Fruit fly (Drosophila melanogaster) whole organism, embryonic: Measurements from ENCODE around the gene CG6236.

Source experiments
- Aef1 ChIP-seq: fragments of 200-800 bp; sonication (Bioruptor generic); IDR thresholded peaks from 3 replicates; pipeline ENCODE4 v1.3.6; 2022; ENCODE audit warnings: missing biosample characterization, missing genetic modification characterization
- Awh ChIP-seq: fragments of 200-800 bp; sonication (Bioruptor generic); IDR thresholded peaks from 2 replicates; pipeline ENCODE4, ENCODE4 v1.3.6; 2022; ENCODE audit warnings: missing biosample characterization, missing genetic modification characterization
- B-H2 ChIP-seq: fragments of 200-800 bp; sonication (Bioruptor generic); optimal IDR thresholded peaks from 2 replicates; lab custom pipeline; 2018; ENCODE audit warnings: missing biosample characterization, mild to moderate bottlenecking, missing genetic modification characterization
- Bgb ChIP-seq: fragments of 200-800 bp; sonication (Bioruptor generic); IDR thresholded peaks from 2 replicates; pipeline ENCODE4 v1.3.6; 2022; ENCODE audit warnings: missing biosample characterization, missing genetic modification characterization; ENCODE audit not compliant: partially characterized antibody
- Blimp-1 ChIP-seq: fragments of 200-800 bp; sonication (Bioruptor generic); optimal IDR thresholded peaks from 3 replicates; lab custom pipeline; 2018; ENCODE audit warnings: missing biosample characterization, missing genetic modification characterization, mild to moderate bottlenecking, moderate library complexity, missing genetic modification reagents
- CG13624 ChIP-seq: fragments of 200-800 bp; sonication (Bioruptor generic); optimal IDR thresholded peaks from 2 replicates; lab custom pipeline; 2016; ENCODE audit warnings: missing biosample characterization, missing genetic modification characterization
- CG13894 ChIP-seq: fragments of 200-800 bp; sonication (Bioruptor generic); optimal IDR thresholded peaks from 3 replicates; lab custom pipeline; 2018; ENCODE audit warnings: missing biosample characterization, mild to moderate bottlenecking, missing genetic modification characterization, moderate library complexity
- CG1603 ChIP-seq: fragments of 200-800 bp; sonication (Bioruptor generic); optimal IDR thresholded peaks from 2 replicates; lab custom pipeline; 2019; ENCODE audit warnings: missing biosample characterization, mild to moderate bottlenecking, missing genetic modification characterization, moderate library complexity
- CG2199 ChIP-seq: fragments of 200-800 bp; sonication (Bioruptor generic); IDR thresholded peaks from 3 replicates; pipeline ENCODE4 v1.3.6; 2022; ENCODE audit warnings: missing biosample characterization, missing genetic modification characterization
- CG2712 ChIP-seq: fragments of 200-800 bp; optimal IDR thresholded peaks from 3 replicates; lab custom pipeline; 2019; ENCODE audit warnings: missing biosample characterization, mild to moderate bottlenecking, missing genetic modification characterization, moderate library complexity
- CG34224 ChIP-seq: fragments of 200-800 bp; sonication (Bioruptor generic); IDR thresholded peaks from 3 replicates; pipeline ENCODE4 v1.3.6; 2022; ENCODE audit warnings: missing biosample characterization, missing genetic modification characterization; ENCODE audit not compliant: partially characterized antibody
- CG34376 ChIP-seq: fragments of 200-800 bp; sonication (Bioruptor generic); optimal IDR thresholded peaks from 2 replicates; lab custom pipeline; 2018; ENCODE audit warnings: missing biosample characterization, mild to moderate bottlenecking, missing genetic modification characterization
- CG34422 ChIP-seq: fragments of 200-800 bp; sonication (Bioruptor generic); IDR thresholded peaks from 3 replicates; pipeline ENCODE4 v1.3.6; 2022; ENCODE audit warnings: missing biosample characterization, missing genetic modification characterization
- CG6791 ChIP-seq: fragments of 200-800 bp; sonication (Bioruptor generic); IDR thresholded peaks from 3 replicates; pipeline ENCODE4 v1.3.6; 2022; ENCODE audit warnings: missing biosample characterization, missing genetic modification characterization; ENCODE audit not compliant: partially characterized antibody
- CG6813 ChIP-seq: fragments of 200-800 bp; sonication (Bioruptor generic); optimal IDR thresholded peaks from 2 replicates; lab custom pipeline; 2017; ENCODE audit warnings: missing biosample characterization, missing genetic modification characterization, mild to moderate bottlenecking, moderate library complexity, missing genetic modification reagents
- CG7987 ChIP-seq: fragments of 200-800 bp; sonication (Bioruptor generic); optimal IDR thresholded peaks from 2 replicates; lab custom pipeline; 2018; ENCODE audit warnings: missing biosample characterization, mild to moderate bottlenecking, missing genetic modification characterization, moderate library complexity
- Dad ChIP-seq: fragments of 200-800 bp; sonication (Bioruptor generic); optimal IDR thresholded peaks from 3 replicates; lab custom pipeline; 2016; ENCODE audit warnings: missing biosample characterization, missing genetic modification characterization
- Dll ChIP-seq: fragments of 200-800 bp; sonication (Bioruptor generic); IDR thresholded peaks from 4 replicates; pipeline ENCODE4 v1.3.6; 2022; ENCODE audit warnings: missing biosample characterization, missing genetic modification characterization; ENCODE audit not compliant: partially characterized antibody
- Doc3 ChIP-seq: fragments of 200-800 bp; sonication (Bioruptor generic); IDR thresholded peaks from 3 replicates; pipeline ENCODE4 v1.3.6; 2022; ENCODE audit warnings: missing biosample characterization, missing genetic modification characterization; ENCODE audit not compliant: partially characterized antibody
- E2f2 ChIP-seq: fragments of 200-800 bp; sonication (Bioruptor generic); IDR thresholded peaks from 2 replicates; pipeline ENCODE4 v1.3.6; 2022; ENCODE audit warnings: missing biosample characterization, missing genetic modification characterization
- Med ChIP-seq: fragments of 200-800 bp; sonication (Bioruptor generic); peaks from one replicate; lab custom pipeline; 2016; ENCODE audit warnings: missing biosample characterization, missing genetic modification characterization, mild to moderate bottlenecking, inconsistent platforms, moderate library complexity
- NFAT ChIP-seq: fragments of 200-800 bp; sonication (Bioruptor generic); IDR thresholded peaks from 2 replicates; pipeline ENCODE4 v1.3.6; 2022; ENCODE audit warnings: missing biosample characterization, missing genetic modification characterization
- NfI ChIP-seq: fragments of 200-800 bp; sonication (Bioruptor generic); optimal IDR thresholded peaks from 3 replicates; lab custom pipeline; 2018; ENCODE audit warnings: missing biosample characterization, mild to moderate bottlenecking, missing genetic modification characterization, moderate library complexity
- Sox100B ChIP-seq: fragments of 200-800 bp; sonication (Bioruptor generic); optimal IDR thresholded peaks from 3 replicates; lab custom pipeline; 2018; ENCODE audit warnings: missing biosample characterization, mild to moderate bottlenecking, missing genetic modification characterization
- Xrp1 ChIP-seq: fragments of 200-800 bp; sonication (Bioruptor generic); IDR thresholded peaks from 2 replicates; pipeline ENCODE4 v1.3.6; 2022; ENCODE audit warnings: missing biosample characterization, missing genetic modification characterization
- az2 ChIP-seq: fragments of 200-800 bp; sonication (Bioruptor generic); optimal IDR thresholded peaks from 3 replicates; lab custom pipeline; 2016; ENCODE audit warnings: missing biosample characterization, missing genetic modification characterization
- cas ChIP-seq: fragments of 200-800 bp; sonication (Bioruptor generic); IDR thresholded peaks from 2 replicates; pipeline ENCODE4 v1.3.6; 2022; ENCODE audit warnings: missing biosample characterization, missing genetic modification characterization
- crp ChIP-seq, 2 experiments: fragments of 200-800 bp; sonication (Bioruptor generic); optimal IDR thresholded peaks; 2 replicates in 1 of 2; 3 replicates in 1 of 2; lab custom pipeline; 2017; ENCODE audit warnings: missing biosample characterization in 2 of 2, missing genetic modification characterization in 2 of 2, mild to moderate bottlenecking in 1 of 2, moderate library complexity in 1 of 2
- dm ChIP-seq: fragments of 200-800 bp; sonication (Bioruptor generic); optimal IDR thresholded peaks from 3 replicates; lab custom pipeline; 2016; ENCODE audit warnings: missing biosample characterization, missing genetic modification characterization
- fru ChIP-seq: fragments of >200 bp; optimal IDR thresholded peaks from 2 replicates; lab custom pipeline; 2017
- hb ChIP-seq: fragments of 200-800 bp; sonication (Bioruptor generic); IDR thresholded peaks from 3 replicates; pipeline ENCODE4 v1.3.6; 2022; ENCODE audit warnings: missing biosample characterization, missing genetic modification characterization; ENCODE audit not compliant: partially characterized antibody
- knrl ChIP-seq: fragments of 200-800 bp; sonication (Bioruptor generic); IDR thresholded peaks from 3 replicates; pipeline ENCODE4 v1.3.6; 2022; ENCODE audit warnings: missing biosample characterization, missing genetic modification characterization; ENCODE audit not compliant: partially characterized antibody
- lilli ChIP-seq: fragments of 200-800 bp; sonication (Bioruptor generic); optimal IDR thresholded peaks from 3 replicates; lab custom pipeline; 2016; ENCODE audit warnings: missing biosample characterization, missing genetic modification characterization
- nerfin-2 ChIP-seq: fragments of 200-800 bp; sonication (Bioruptor generic); IDR thresholded peaks from 2 replicates; pipeline ENCODE4 v1.3.6; 2022; ENCODE audit warnings: missing biosample characterization, missing genetic modification characterization; ENCODE audit not compliant: partially characterized antibody
- onecut ChIP-seq: fragments of 200-800 bp; sonication (Bioruptor generic); IDR thresholded peaks from 2 replicates; pipeline ENCODE4 v1.3.6; 2022; ENCODE audit warnings: missing biosample characterization, missing genetic modification characterization
- phol ChIP-seq: fragments of 200-800 bp; sonication (Bioruptor generic); optimal IDR thresholded peaks from 3 replicates; lab custom pipeline; 2018; ENCODE audit warnings: missing biosample characterization, mild to moderate bottlenecking, missing genetic modification characterization, moderate library complexity
- prd ChIP-seq, 3 experiments: fragments of >200 bp in 2 of 3; fragments of 200-800 bp in 1 of 3; sonication (Bioruptor generic) in 1 of 3; optimal IDR thresholded peaks in 2 of 3; IDR thresholded peaks in 1 of 3; 2 replicates in 2 of 3; 3 replicates in 1 of 3; pipeline versions ENCODE4 v1.3.6 to Lab custom; 2017 to 2022; ENCODE audit warnings: missing biosample characterization in 1 of 3, missing genetic modification characterization in 1 of 3
- sens ChIP-seq: fragments of 200-800 bp; sonication (Bioruptor generic); peaks from one replicate; lab custom pipeline; 2016; ENCODE audit warnings: missing biosample characterization, missing genetic modification characterization
- slbo ChIP-seq: fragments of 200-800 bp; sonication (Bioruptor generic); IDR thresholded peaks from 2 replicates; pipeline ENCODE4 v1.3.6; 2022; ENCODE audit warnings: missing biosample characterization, missing genetic modification characterization
- sna ChIP-seq: fragments of 200-800 bp; sonication (Bioruptor generic); IDR thresholded peaks from 2 replicates; pipeline ENCODE4 v1.3.6; 2022; ENCODE audit warnings: missing biosample characterization, missing genetic modification characterization; ENCODE audit not compliant: partially characterized antibody
- stwl ChIP-seq: fragments of 200-800 bp; sonication (Bioruptor generic); optimal IDR thresholded peaks from 3 replicates; lab custom pipeline; 2018; ENCODE audit warnings: missing biosample characterization, mild to moderate bottlenecking, missing genetic modification characterization, moderate library complexity
- tna ChIP-seq: fragments of 200-800 bp; sonication (Bioruptor generic); IDR thresholded peaks from 2 replicates; pipeline ENCODE4 v1.3.6; 2022; ENCODE audit warnings: missing biosample characterization, missing genetic modification characterization; ENCODE audit not compliant: partially characterized antibody
- unc-4 ChIP-seq: fragments of 200-800 bp; sonication (Bioruptor generic); IDR thresholded peaks from 2 replicates; pipeline ENCODE4 v1.3.6; 2022; ENCODE audit warnings: missing biosample characterization, missing genetic modification characterization; ENCODE audit not compliant: partially characterized antibody
- vnd ChIP-seq: fragments of 200-800 bp; sonication (Bioruptor generic); IDR thresholded peaks from 3 replicates; pipeline ENCODE4 v1.3.6; 2022; ENCODE audit warnings: missing biosample characterization, missing genetic modification characterization; ENCODE audit not compliant: partially characterized antibody
- zen ChIP-seq: fragments of 200-800 bp; sonication (Bioruptor generic); optimal IDR thresholded peaks from 3 replicates; lab custom pipeline; 2018; ENCODE audit warnings: missing biosample characterization, mild to moderate bottlenecking, missing genetic modification characterization, moderate library complexity

The CG6236 gene

DNA sequence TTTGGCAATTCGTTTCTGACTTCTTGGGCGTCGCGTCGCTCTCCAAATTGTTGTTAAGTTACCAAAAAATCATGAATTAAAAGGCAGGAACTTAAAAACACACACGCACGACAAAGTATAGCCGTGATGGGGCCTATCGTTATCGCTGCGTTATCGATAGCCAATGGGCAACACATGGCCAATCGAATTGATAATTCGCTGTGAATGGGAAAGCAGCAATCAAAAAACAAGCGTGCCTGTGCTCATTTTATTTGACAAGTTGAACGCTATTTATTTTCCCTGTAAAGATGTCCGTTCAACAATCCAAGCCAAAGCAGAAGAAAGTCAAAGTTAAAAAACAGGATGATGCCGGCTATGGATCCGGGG, 17.9 kb upstream of the CG6236 start, which contains the start of the genes Surf4 and CG31301 (continued):
- TF ChIP-seq E2f2, result 0 out of 2 replicates have a peak, but pooled peaks have one; percentile 33
- no peak for TF ChIP-seq cas
- TF ChIP-seq Xrp1, result no peak
- peak; percentile 61; the same call in 3 of the 4 replicates for TF ChIP-seq Dll (GFP tag; lab: Robert Waterston, UW)
- TF ChIP-seq CG34422 (GFP tag; lab: Robert Waterston, UW), result peak; percentile 17; the same call in 1 of the 3 replicates
- peak; percentile 64 for TF ChIP-seq CG34224 (GFP tag; lab: Robert Waterston, UW)
- no peak for TF ChIP-seq Sox100B
- peak; percentile 76 for TF ChIP-seq Bgb
- TF ChIP-seq vnd (GFP tag; lab: Robert Waterston, UW), result peak; percentile 57; the same call in 2 of the 3 replicates
- peak; percentile 6 for TF ChIP-seq CG13894 (tag; lab: Kevin White, UChicago)
- TF ChIP-seq Doc3 (GFP tag; lab: Robert Waterston, UW), result peak; percentile 53; the same call in 2 of the 3 replicates
- TF ChIP-seq sens (GFP tag; lab: Kevin White, UChicago), result peak; percentile 23
- TF ChIP-seq unc-4 (GFP tag; lab: Robert Waterston, UW), result peak; percentile 59
- no peak for TF ChIP-seq Dad (GFP tag; lab: Kevin White, UChicago)
- TF ChIP-seq phol (tag; lab: Kevin White, UChicago), result peak; percentile 16
- peak; percentile 26 for TF ChIP-seq CG7987
- no peak for TF ChIP-seq fru (lab: Kevin White, UChicago)
- no peak for TF ChIP-seq NfI
- TF ChIP-seq CG34376, result peak; percentile 32
- TF ChIP-seq knrl (GFP tag; lab: Robert Waterston, UW), result peak; percentile 51; the same call in 2 of the 3 replicates
- TF ChIP-seq Awh (GFP tag; lab: Robert Waterston, UW), result no peak
- 0 out of 3 replicates have a peak, but pooled peaks have one; percentile 19 for TF ChIP-seq CG2199 (GFP tag; lab: Robert Waterston, UW)
- peak; percentile 77 for TF ChIP-seq nerfin-2 (GFP tag; lab: Robert Waterston, UW)
- peak; percentile 13 for TF ChIP-seq CG13624
- no peak for TF ChIP-seq NFAT
- TF ChIP-seq dm, result peak; percentile 91
- TF ChIP-seq CG1603 (tag; lab: Kevin White, UChicago), result peak; percentile 66
- no peak for TF ChIP-seq slbo (GFP tag; lab: Robert Waterston, UW)
- peak; percentile 73 for TF ChIP-seq hb
- TF ChIP-seq az2 (GFP tag; lab: Kevin White, UChicago), result no peak
- peak; percentile 9 for TF ChIP-seq CG2712
- peak; percentile 62 for TF ChIP-seq stwl
- TF ChIP-seq onecut (GFP tag; lab: Robert Waterston, UW), result 0 out of 2 replicates have a peak, but pooled peaks have one; percentile 10
- TF ChIP-seq Aef1 (GFP tag; lab: Robert Waterston, UW), result no peak
- TF ChIP-seq lilli, result peak; percentile 5
- TF ChIP-seq CG6813 (GFP tag; lab: Kevin White, UChicago), result no peak
- TF ChIP-seq CG6791 (GFP tag; lab: Robert Waterston, UW), result peak; percentile 90
- TF ChIP-seq Blimp-1 (GFP tag; lab: Kevin White, UChicago), result no peak
- peak; percentile 85 for TF ChIP-seq tna (GFP tag; lab: Robert Waterston, UW)
- TF ChIP-seq prd (optimal IDR thresholded peaks at IDR 0.05; lab: Kevin White, UChicago), result no peak
- TF ChIP-seq prd (GFP tag; IDR thresholded peaks at IDR 0.05; lab: Robert Waterston, UW), result no peak
- peak; percentile 10 for TF ChIP-seq B-H2
- TF ChIP-seq crp (GFP tag; optimal IDR thresholded peaks at IDR 0.05; lab: Kevin White, UChicago), result peak in 1 of 2 experiments; percentile 52
- TF ChIP-seq zen (tag; lab: Kevin White, UChicago), result no peak
- TF ChIP-seq sna (GFP tag; lab: Robert Waterston, UW), result peak; percentile 40; the same call in 1 of the 2 replicates
- TF ChIP-seq Med (GFP tag; lab: Kevin White, UChicago), result peak; percentile 71
